Fruit fly (Drosophila melanogaster) whole organism, adult: ENCODE results near the gene Cals.

Experiments used
- CG14711 ChIP-seq: fragments of 200-800 bp; sonication (Bioruptor generic); optimal IDR thresholded peaks from 2 replicates; lab custom pipeline; 2018; ENCODE audit warnings: missing biosample characterization, mild to moderate bottlenecking, missing genetic modification characterization, moderate library complexity
- Clk ChIP-seq: fragments of 200-800 bp; sonication (Bioruptor generic); optimal IDR thresholded peaks from 2 replicates; lab custom pipeline; 2017; ENCODE audit warnings: missing biosample characterization, missing genetic modification characterization
- Hr96 ChIP-seq: fragments of 200-800 bp; sonication (Bioruptor generic); optimal IDR thresholded peaks from 2 replicates; lab custom pipeline; 2016; ENCODE audit warnings: missing biosample characterization, missing genetic modification characterization
- kay ChIP-seq: fragments of 200-800 bp; sonication (Bioruptor generic); peaks from one replicate; lab custom pipeline; 2016; ENCODE audit warnings: missing biosample characterization, missing genetic modification characterization, borderline replicate concordance

The Cals gene

DNA sequence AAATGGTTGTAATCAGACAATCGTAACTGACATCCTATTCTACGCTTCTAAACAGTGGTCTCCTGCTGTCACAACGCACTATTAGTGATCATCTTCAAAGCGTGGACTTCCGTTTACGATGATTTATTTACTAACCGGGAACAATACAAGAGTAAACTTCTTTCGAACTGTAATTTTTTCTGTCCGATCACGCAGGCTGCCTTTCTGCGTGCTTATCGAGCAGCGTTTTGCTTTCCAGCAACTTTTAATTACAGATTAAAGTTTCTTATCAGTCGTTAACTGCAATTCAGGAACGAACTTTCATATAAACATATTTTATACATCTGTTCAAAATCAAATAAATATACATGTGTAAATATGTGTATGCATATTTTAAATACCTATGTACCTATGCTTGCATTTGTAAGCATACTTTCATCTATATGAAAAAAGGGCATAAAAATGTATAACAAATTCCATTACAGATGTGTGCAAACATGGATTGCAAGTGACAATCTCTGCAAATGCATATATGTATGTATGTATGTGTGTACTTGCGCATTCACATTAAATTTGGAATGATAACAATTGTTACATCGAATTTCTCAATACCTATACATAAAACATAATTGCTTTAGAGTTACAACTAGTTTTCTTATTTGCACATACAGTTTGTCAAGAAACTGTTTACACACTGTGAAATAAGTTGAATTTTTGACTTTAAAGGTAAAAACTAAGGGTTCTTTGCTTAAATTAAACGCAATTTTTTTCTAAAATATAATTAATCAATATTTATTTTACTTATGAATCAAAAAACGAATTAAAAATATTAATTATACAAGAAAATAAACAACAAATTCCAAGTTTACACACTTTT is 60.0 kb downstream of the Cals start:
- TF ChIP-seq Hr96 (GFP tag; lab: Kevin White, UChicago) (no peak), Clk (GFP tag; lab: Kevin White, UChicago) (no peak), kay (peak; percentile 33), CG14711 (peak; percentile 15)
